Fruit fly (Drosophila melanogaster): ENCODE results near the gene frtz.

The frtz gene

dm6 chr2L:1727826-1728619, 12.4 kb upstream of the frtz start:
- no peak for TF ChIP-seq CG8478 (optimal IDR thresholded peaks at IDR 0.05)
- TF ChIP-seq CTCF (optimal IDR thresholded peaks at IDR 0.05) = no peak

dm6 chr2L:1727162-1727825, 11.6 kb upstream of the frtz start:
- TF ChIP-seq CG8478 (optimal IDR thresholded peaks at IDR 0.05) (no peak), CTCF (optimal IDR thresholded peaks at IDR 0.05) (no peak)

- TF ChIP-seq CTCF (optimal IDR thresholded peaks at IDR 0.05) (no peak), CG8478 (optimal IDR thresholded peaks at IDR 0.05) (no peak)
Measured at dm6 chr2L:1724592-1724940, 8.9 kb upstream of the frtz start.

- no peak for TF ChIP-seq CG8478 (optimal IDR thresholded peaks at IDR 0.05)
- TF ChIP-seq CTCF (optimal IDR thresholded peaks at IDR 0.05) = peak in 1 of 2 experiments; percentile 2
Measured at dm6 chr2L:1723937-1724591, 8.4 kb upstream of the frtz start, which contains the start of gene Rim2. Rim2 (minus strand) TSS chr2L:1724388.

dm6 chr2L:1723135-1723936, 7.7 kb upstream of the frtz start:
- TF ChIP-seq CG8478 (optimal IDR thresholded peaks at IDR 0.05) = no peak
- no peak for TF ChIP-seq CTCF (optimal IDR thresholded peaks at IDR 0.05)

dm6 chr2L:1722260-1722659, 6.6 kb upstream of the frtz start:
- TF ChIP-seq CG8478 (optimal IDR thresholded peaks at IDR 0.05) (no peak), CTCF (optimal IDR thresholded peaks at IDR 0.05) (no peak)

dm6 chr2L:1720846-1721506, 5.3 kb upstream of the frtz start:
- TF ChIP-seq CG8478 (optimal IDR thresholded peaks at IDR 0.05) (no peak), CTCF (optimal IDR thresholded peaks at IDR 0.05) (no peak)

dm6 chr2L:1719971-1720370, 4.3 kb upstream of the frtz start:
- no peak for TF ChIP-seq CTCF (optimal IDR thresholded peaks at IDR 0.05)
- TF ChIP-seq CG8478 (optimal IDR thresholded peaks at IDR 0.05) = no peak

dm6 chr2L:1717247-1717646, 1.6 kb upstream of the frtz start:
- TF ChIP-seq CG8478 (optimal IDR thresholded peaks at IDR 0.05) (no peak), CTCF (optimal IDR thresholded peaks at IDR 0.05) (no peak)

dm6 chr2L:1710224-1710623, 5.4 kb downstream of the frtz start, which contains the start of the genes CG17660 and mRpL48:
CG17660 (minus strand) TSS chr2L:1710421.
mRpL48 (plus strand) TSS chr2L:1710462.
- no peak for TF ChIP-seq CTCF (optimal IDR thresholded peaks at IDR 0.05)
- TF ChIP-seq CG8478 (optimal IDR thresholded peaks at IDR 0.05) = no peak

- TF ChIP-seq CG8478 (optimal IDR thresholded peaks at IDR 0.05) = no peak
- no peak for TF ChIP-seq CTCF (optimal IDR thresholded peaks at IDR 0.05)
Measured at dm6 chr2L:1709316-1709715, 6.3 kb downstream of the frtz start.

dm6 chr2L:1708110-1708509, 7.5 kb downstream of the frtz start:
- TF ChIP-seq CG8478 (optimal IDR thresholded peaks at IDR 0.05) = no peak
- TF ChIP-seq CTCF (optimal IDR thresholded peaks at IDR 0.05) = no peak

- no peak for TF ChIP-seq CG8478 (optimal IDR thresholded peaks at IDR 0.05)
- no peak for TF ChIP-seq CTCF (optimal IDR thresholded peaks at IDR 0.05)
Measured at dm6 chr2L:1706961-1707360, 8.7 kb downstream of the frtz start.

dm6 chr2L:1704746-1705145, 10.9 kb downstream of the frtz start, which contains the start of gene cpb:
cpb (plus strand) TSS chr2L:1704902.
- no peak for TF ChIP-seq CTCF (optimal IDR thresholded peaks at IDR 0.05)
- no peak for TF ChIP-seq CG8478 (optimal IDR thresholded peaks at IDR 0.05)

Data from S2 (cell line).